Worm (Caenorhabditis elegans): Measurements from ENCODE around the gene ndua-1.

DNA sequence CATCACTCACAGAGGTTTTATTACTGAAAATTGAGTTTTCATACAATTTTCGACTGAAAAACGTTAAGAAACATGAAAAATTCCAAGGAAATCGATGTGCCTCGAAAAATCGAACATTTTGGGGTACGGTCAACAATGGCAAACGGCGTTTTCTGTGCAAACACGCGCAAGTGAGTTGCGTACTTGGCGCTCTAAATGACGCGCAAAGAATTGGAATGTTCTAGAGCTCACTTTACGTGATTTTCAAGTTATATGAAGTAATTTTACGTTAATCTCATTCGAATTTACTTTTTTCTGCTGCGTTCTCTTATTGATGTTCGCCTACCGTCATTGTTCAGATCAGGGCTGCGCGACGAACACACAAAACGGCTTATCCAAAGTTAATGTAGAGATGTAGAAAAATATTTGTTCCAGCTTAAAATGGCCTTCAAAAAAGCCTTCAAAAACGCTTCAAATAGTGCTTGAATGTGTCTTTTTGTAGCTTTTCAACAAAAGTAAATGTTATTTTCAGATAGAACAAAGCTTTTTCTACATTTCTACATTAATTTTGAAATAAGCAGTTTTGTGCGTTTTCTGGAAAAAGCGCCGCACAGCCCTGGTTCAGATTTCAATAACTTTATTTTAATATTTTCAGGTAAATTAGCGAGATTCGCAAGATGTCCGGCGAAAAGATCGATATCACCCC is 6.0 kb downstream of the ndua-1 start, which contains the start of the genes F31D4.2 and fkb-6:
- TF ChIP-seq fos-1 (tag; optimal IDR thresholded peaks at IDR 0.05): no peak
- TF ChIP-seq mdl-1 (tag; optimal IDR thresholded peaks at IDR 0.05): no peak
- peak; percentile 72 for TF ChIP-seq pha-4 (tag; optimal IDR thresholded peaks at IDR 0.05)
- no peak for TF ChIP-seq sea-2 (GFP tag; optimal IDR thresholded peaks at IDR 0.05)
- TF ChIP-seq nhr-23 (tag; optimal IDR thresholded peaks at IDR 0.05): peak; percentile 48
- TF ChIP-seq fkh-10 (GFP tag; optimal IDR thresholded peaks at IDR 0.05): peak; percentile 74
- peak; percentile 85 for TF ChIP-seq nfya-1 (tag; optimal IDR thresholded peaks at IDR 0.05; ENCODE audit: insufficient read depth)
- TF ChIP-seq lin-15B (tag; optimal IDR thresholded peaks at IDR 0.05): peak; percentile 62
- TF ChIP-seq elt-1 (tag; optimal IDR thresholded peaks at IDR 0.05): no peak
- no peak for TF ChIP-seq nhr-12 (tag; optimal IDR thresholded peaks at IDR 0.05)
- no peak for TF ChIP-seq nhr-11 (tag; optimal IDR thresholded peaks at IDR 0.05)
- TF ChIP-seq R02D3.7 (tag; optimal IDR thresholded peaks at IDR 0.05): peak; percentile 45

Data from whole organism, L3 larva.